Fruit fly (Drosophila melanogaster): ENCODE results near the gene CG13727.

- TF ChIP-seq pan (optimal IDR thresholded peaks at IDR 0.05) (no peak), CG8478 (optimal IDR thresholded peaks at IDR 0.05) (no peak)
Observed at dm6 chr3L:17292205-17292604, 48.9 kb downstream of the CG13727 start.
